Worm (Caenorhabditis elegans): ENCODE measurements around the gene K04F1.8.

ce11 chrV:1708441-1708840, 41.4 kb downstream of the K04F1.8 start, which contains the start of gene srw-99:
- no peak for TF ChIP-seq ztf-4 (tag; optimal IDR thresholded peaks at IDR 0.05)
- no peak for TF ChIP-seq nhr-28 (tag; optimal IDR thresholded peaks at IDR 0.05)
- no peak for TF ChIP-seq efl-1 (optimal IDR thresholded peaks at IDR 0.05)
- no peak for TF ChIP-seq efl-1 (GFP tag; optimal IDR thresholded peaks at IDR 0.05 in 1 of 2)
